Fruit fly (Drosophila melanogaster): ENCODE results near the gene Cad87A.

Gene Cad87A

dm6 chr3R:11887114-11888037 lies 61.6 kb downstream of the Cad87A start, which contains the start of gene mthl5 (continued):
- TF ChIP-seq lbe (GFP tag; optimal IDR thresholded peaks at IDR 0.05), result peak; percentile 79
- no peak for TF ChIP-seq tna (GFP tag; IDR thresholded peaks at IDR 0.05; ENCODE audit: partially characterized antibody)
- no peak for TF ChIP-seq CG16813 (GFP tag; IDR thresholded peaks at IDR 0.05; ENCODE audit: partially characterized antibody)
- TF ChIP-seq fu2 (GFP tag; optimal IDR thresholded peaks at IDR 0.05), result peak; percentile 66
- TF ChIP-seq CG31365 (tag; optimal IDR thresholded peaks at IDR 0.05), result peak; percentile 24
- TF ChIP-seq dimm (GFP tag; IDR thresholded peaks at IDR 0.05), result 0 out of 2 replicates have a peak, but pooled peaks have one; percentile 32
- TF ChIP-seq unpg (GFP tag; optimal IDR thresholded peaks at IDR 0.05), result peak; percentile 75
- TF ChIP-seq mirr (GFP tag; optimal IDR thresholded peaks at IDR 0.05), result no peak
- peak; percentile 47; the same call in 1 of the 2 replicates for TF ChIP-seq wor (GFP tag; IDR thresholded peaks at IDR 0.05)
- peak; percentile 75 for TF ChIP-seq ranshi (GFP tag; IDR thresholded peaks at IDR 0.05)
- TF ChIP-seq gsb-n (tag; optimal IDR thresholded peaks at IDR 0.05), result peak; percentile 68
- peak; percentile 61; the same call in 1 of the 2 replicates for TF ChIP-seq Oaz (GFP tag; IDR thresholded peaks at IDR 0.05)
- TF ChIP-seq odd (GFP tag; optimal IDR thresholded peaks at IDR 0.05), result peak; percentile 22
- TF ChIP-seq kni (GFP tag; optimal IDR thresholded peaks at IDR 0.05), result no peak
- TF ChIP-seq CG8388 (GFP tag; optimal IDR thresholded peaks at IDR 0.05), result peak; percentile 74
- TF ChIP-seq CG8478 (optimal IDR thresholded peaks at IDR 0.05), result peak; percentile 63
- TF ChIP-seq p53 (GFP tag; optimal IDR thresholded peaks at IDR 0.05), result peak; percentile 37
- TF ChIP-seq chif (GFP tag; optimal IDR thresholded peaks at IDR 0.05), result peak; percentile 79 to 89
- TF ChIP-seq Sin3A (optimal IDR thresholded peaks at IDR 0.05), result no peak
- peak; percentile 56; the same call in 1 of the 3 replicates for TF ChIP-seq CG11093 (GFP tag; IDR thresholded peaks at IDR 0.05)
- TF ChIP-seq eyg (GFP tag; optimal IDR thresholded peaks at IDR 0.05), result no peak
- TF ChIP-seq Lpt (GFP tag; optimal IDR thresholded peaks at IDR 0.05), result no peak
- peak; percentile 59 for TF ChIP-seq fd3F (GFP tag; optimal IDR thresholded peaks at IDR 0.05)
- no peak for TF ChIP-seq sc (optimal IDR thresholded peaks at IDR 0.05)
- peak; percentile 52 for TF ChIP-seq sc (GFP tag; optimal IDR thresholded peaks at IDR 0.05)
- TF ChIP-seq CG3847 (GFP tag; IDR thresholded peaks at IDR 0.05), result peak; percentile 63
- peak; percentile 85 for TF ChIP-seq CG10209 (GFP tag; optimal IDR thresholded peaks at IDR 0.05)
- peak; percentile 59 for TF ChIP-seq CG9876 (GFP tag; optimal IDR thresholded peaks at IDR 0.05)
- TF ChIP-seq Optix (GFP tag; IDR thresholded peaks at IDR 0.05), result peak; percentile 71; the same call in 2 of the 3 replicates
- peak; percentile 31 for TF ChIP-seq Ets97D (GFP tag; optimal IDR thresholded peaks at IDR 0.05)
- peak; percentile 58 for TF ChIP-seq CG4730 (GFP tag; IDR thresholded peaks at IDR 0.05)
- peak; percentile 69 for TF ChIP-seq CG10462 (GFP tag; optimal IDR thresholded peaks at IDR 0.05)
- peak; percentile 81 for TF ChIP-seq CG11695 (GFP tag; IDR thresholded peaks at IDR 0.05)
- peak; percentile 53 for TF ChIP-seq Aef1 (GFP tag; IDR thresholded peaks at IDR 0.05)
- TF ChIP-seq gem (tag; optimal IDR thresholded peaks at IDR 0.05), result peak; percentile 90
- peak; percentile 73 for TF ChIP-seq Usf (GFP tag; optimal IDR thresholded peaks at IDR 0.05)
- TF ChIP-seq CG8924 (tag; optimal IDR thresholded peaks at IDR 0.05), result peak; percentile 85
- peak; percentile 34 for TF ChIP-seq CG4617 (GFP tag; optimal IDR thresholded peaks at IDR 0.05; ENCODE audit: borderline replicate concordance)
- TF ChIP-seq CG11504 (tag; optimal IDR thresholded peaks at IDR 0.05), result peak; percentile 84
- peak; percentile 45 for TF ChIP-seq CG6813 (GFP tag; optimal IDR thresholded peaks at IDR 0.05)
- TF ChIP-seq CG14860 (GFP tag; IDR thresholded peaks at IDR 0.05; ENCODE audit: partially characterized antibody), result no peak
- TF ChIP-seq CG9932 (GFP tag; IDR thresholded peaks at IDR 0.05), result peak; percentile 61
- peak; percentile 82 for TF ChIP-seq lmd (GFP tag; IDR thresholded peaks at IDR 0.05)
- peak; percentile 70 for TF ChIP-seq Dbx (GFP tag; IDR thresholded peaks at IDR 0.05)
- TF ChIP-seq NC2β (GFP tag; optimal IDR thresholded peaks at IDR 0.05), result peak; percentile 36
- peak; percentile 54 for TF ChIP-seq Deaf1 (tag; optimal IDR thresholded peaks at IDR 0.05)
- peak; percentile 78 for TF ChIP-seq CG15696 (tag; optimal IDR thresholded peaks at IDR 0.05)
- TF ChIP-seq sob (GFP tag; IDR thresholded peaks at IDR 0.05), result peak; percentile 64
- TF ChIP-seq kay (GFP tag; optimal IDR thresholded peaks at IDR 0.05), result peak; percentile 20

Measured in whole organism, embryonic.